Fruit fly (Drosophila melanogaster): ENCODE results near the gene oc.

The oc gene

DNA sequence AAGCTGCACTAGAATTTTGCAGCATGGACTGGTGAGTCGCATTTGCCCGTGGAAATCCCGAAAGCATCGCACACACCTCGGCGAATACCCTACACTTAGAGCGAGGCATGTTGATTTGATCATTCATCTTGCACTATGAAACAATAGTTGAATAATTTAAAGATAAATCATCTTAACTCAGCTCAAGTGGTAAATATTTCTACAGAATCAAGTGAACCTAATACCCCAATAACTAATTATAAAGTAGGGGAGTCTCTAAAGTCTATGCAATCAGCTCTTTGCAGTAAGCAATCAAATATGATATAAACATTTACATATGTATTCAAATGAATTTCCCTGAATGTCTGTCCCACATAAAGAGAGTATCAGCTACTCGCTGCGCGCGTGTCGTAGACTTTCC lies 27.0 kb upstream of the oc start (continued):
- TF ChIP-seq MESR4 (GFP tag; optimal IDR thresholded peaks at IDR 0.05) = no peak
- TF ChIP-seq CG12744 (GFP tag; optimal IDR thresholded peaks at IDR 0.05) = no peak
- TF ChIP-seq Sry-δ (GFP tag; optimal IDR thresholded peaks at IDR 0.05) = no peak
- TF ChIP-seq dmrt99B (tag; optimal IDR thresholded peaks at IDR 0.05) = peak; percentile 75
- no peak for TF ChIP-seq BEAF-32 (GFP tag; optimal IDR thresholded peaks at IDR 0.05)
- no peak for TF ChIP-seq schlank (tag; optimal IDR thresholded peaks at IDR 0.05)
- no peak for TF ChIP-seq run (tag; optimal IDR thresholded peaks at IDR 0.05)
- no peak for TF ChIP-seq CG10267 (tag; optimal IDR thresholded peaks at IDR 0.05)
- TF ChIP-seq CG1603 (tag; optimal IDR thresholded peaks at IDR 0.05) = peak; percentile 24
- TF ChIP-seq CG8944 (GFP tag; optimal IDR thresholded peaks at IDR 0.05) = no peak
- TF ChIP-seq CG15479 (GFP tag; optimal IDR thresholded peaks at IDR 0.05) = no peak
- TF ChIP-seq CG12071 (GFP tag; optimal IDR thresholded peaks at IDR 0.05) = no peak
- TF ChIP-seq CG7987 (GFP tag; optimal IDR thresholded peaks at IDR 0.05) = no peak
- TF ChIP-seq CG2129 (GFP tag; IDR thresholded peaks at IDR 0.05; ENCODE audit: partially characterized antibody) = no peak
- TF ChIP-seq CG18011 (GFP tag; optimal IDR thresholded peaks at IDR 0.05) = no peak
- no peak for TF ChIP-seq CG31388 (GFP tag; optimal IDR thresholded peaks at IDR 0.05)
- no peak; the same call in 2 of the 3 replicates for TF ChIP-seq croc (GFP tag; conservative IDR thresholded peaks at IDR 0.05)
- no peak for TF ChIP-seq Dbx (GFP tag; IDR thresholded peaks at IDR 0.05)
- no peak for TF ChIP-seq dmrt11E (tag; optimal IDR thresholded peaks at IDR 0.05)
- TF ChIP-seq ham (GFP tag; IDR thresholded peaks at IDR 0.05) = no peak
- TF ChIP-seq shn (GFP tag; optimal IDR thresholded peaks at IDR 0.05) = no peak
- TF ChIP-seq CG4730 (GFP tag; IDR thresholded peaks at IDR 0.05) = no peak
- TF ChIP-seq ems (GFP tag; optimal IDR thresholded peaks at IDR 0.05) = no peak
- no peak for TF ChIP-seq pho (GFP tag; optimal IDR thresholded peaks at IDR 0.05)
- TF ChIP-seq Blimp-1 (GFP tag; optimal IDR thresholded peaks at IDR 0.05) = no peak
- no peak for TF ChIP-seq CG31441 (GFP tag; IDR thresholded peaks at IDR 0.05)
- peak; percentile 84 for TF ChIP-seq lmd (GFP tag; IDR thresholded peaks at IDR 0.05)
- TF ChIP-seq Stat92E (GFP tag; optimal IDR thresholded peaks at IDR 0.05) = no peak
- TF ChIP-seq nerfin-2 (GFP tag; IDR thresholded peaks at IDR 0.05; ENCODE audit: partially characterized antibody) = no peak
- TF ChIP-seq CG7271 (tag; optimal IDR thresholded peaks at IDR 0.05) = no peak
- no peak for TF ChIP-seq CG1602 (GFP tag; optimal IDR thresholded peaks at IDR 0.05)
- no peak for TF ChIP-seq Hey (tag; optimal IDR thresholded peaks at IDR 0.05)
- no peak for TF ChIP-seq CG10959 (GFP tag; IDR thresholded peaks at IDR 0.05)
- TF ChIP-seq NfI (GFP tag; optimal IDR thresholded peaks at IDR 0.05) = no peak
- TF ChIP-seq HmgZ (tag; optimal IDR thresholded peaks at IDR 0.05) = no peak
- TF ChIP-seq CG33213 (GFP tag; optimal IDR thresholded peaks at IDR 0.05) = peak; percentile 2
- TF ChIP-seq chn (GFP tag; optimal IDR thresholded peaks at IDR 0.05) = no peak
- no peak for TF ChIP-seq CG17568 (GFP tag; optimal IDR thresholded peaks at IDR 0.05)
- peak in 1 of 2 experiments; percentile 63 for TF ChIP-seq Hr78 (GFP tag; optimal IDR thresholded peaks at IDR 0.05)
- no peak for TF ChIP-seq CG2202 (tag; optimal IDR thresholded peaks at IDR 0.05)
- no peak for TF ChIP-seq repo (GFP tag; optimal IDR thresholded peaks at IDR 0.05)
- TF ChIP-seq tx (GFP tag; optimal IDR thresholded peaks at IDR 0.05) = no peak
- TF ChIP-seq sna (GFP tag; IDR thresholded peaks at IDR 0.05; ENCODE audit: partially characterized antibody) = no peak
- TF ChIP-seq Oli (tag; optimal IDR thresholded peaks at IDR 0.05) = no peak
- TF ChIP-seq CG9932 (GFP tag; IDR thresholded peaks at IDR 0.05) = no peak
- TF ChIP-seq wek (GFP tag; optimal IDR thresholded peaks at IDR 0.05) = no peak
- TF ChIP-seq Eip74EF (GFP tag; optimal IDR thresholded peaks at IDR 0.05) = peak in 1 of 2 experiments; percentile 90
- TF ChIP-seq disco-r (GFP tag; optimal IDR thresholded peaks at IDR 0.05) = no peak
- no peak for TF ChIP-seq Lhr (GFP tag; optimal IDR thresholded peaks at IDR 0.05)
